Fruit fly (Drosophila melanogaster): Measurements from ENCODE around the gene Icmt.

- TF ChIP-seq CG8478 (optimal IDR thresholded peaks at IDR 0.05) (no peak), CTCF (optimal IDR thresholded peaks at IDR 0.05) (no peak)
These were observed 6.6 kb upstream of the Icmt start, which contains the start of gene Cul6 for dm6 chr3L:13011511-13011910.
